Worm (Caenorhabditis elegans): ENCODE data around the gene cyn-7.

Gene cyn-7

DNA sequence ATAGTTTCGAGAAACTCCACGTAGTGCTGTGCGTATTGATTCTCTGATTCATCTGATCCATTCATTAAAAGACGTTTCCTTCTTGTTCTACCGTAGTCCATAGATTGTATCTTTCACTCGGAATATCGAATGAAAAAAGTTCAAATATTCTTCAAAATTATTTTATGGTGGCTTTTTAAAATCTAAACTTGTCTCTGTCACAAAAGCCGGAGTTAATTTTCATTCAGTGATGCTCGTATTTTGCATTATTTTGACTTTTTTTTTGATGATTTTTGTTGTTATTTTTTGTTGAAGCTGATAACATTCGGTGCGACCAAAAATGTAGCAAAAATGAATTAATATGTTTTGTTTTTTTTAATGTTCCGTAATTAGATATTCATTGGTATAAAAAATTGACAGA lies 48.5 kb upstream of the cyn-7 start, which contains the start of gene nhr-164:
TSS of gene nhr-164 (minus strand) at position 101 of the 400 bp plus-strand sequence.
- TF ChIP-seq unc-39 (tag; optimal IDR thresholded peaks at IDR 0.05), result no peak
- TF ChIP-seq lin-39 (tag; optimal IDR thresholded peaks at IDR 0.05), result no peak
- no peak for TF ChIP-seq pqm-1 (tag; optimal IDR thresholded peaks at IDR 0.05)
- no peak for TF ChIP-seq ztf-4 (tag; optimal IDR thresholded peaks at IDR 0.05)
- no peak for TF ChIP-seq nhr-76 (tag; optimal IDR thresholded peaks at IDR 0.05)
- TF ChIP-seq egl-27 (tag; optimal IDR thresholded peaks at IDR 0.05), result no peak
- TF ChIP-seq ceh-28 (tag; optimal IDR thresholded peaks at IDR 0.05), result no peak
- TF ChIP-seq lsy-12 (tag; optimal IDR thresholded peaks at IDR 0.05), result no peak
- TF ChIP-seq R02D3.7 (tag; optimal IDR thresholded peaks at IDR 0.05), result no peak
- no peak for TF ChIP-seq fkh-2 (tag; optimal IDR thresholded peaks at IDR 0.05)
- no peak for TF ChIP-seq ceh-82 (tag; optimal IDR thresholded peaks at IDR 0.05)
- no peak for TF ChIP-seq nhr-25 (tag; optimal IDR thresholded peaks at IDR 0.05)
- no peak for TF ChIP-seq nhr-12 (tag; optimal IDR thresholded peaks at IDR 0.05)
- no peak for TF ChIP-seq skn-1 (tag; optimal IDR thresholded peaks at IDR 0.05)
- TF ChIP-seq nhr-28 (tag; optimal IDR thresholded peaks at IDR 0.05), result no peak

DNA sequence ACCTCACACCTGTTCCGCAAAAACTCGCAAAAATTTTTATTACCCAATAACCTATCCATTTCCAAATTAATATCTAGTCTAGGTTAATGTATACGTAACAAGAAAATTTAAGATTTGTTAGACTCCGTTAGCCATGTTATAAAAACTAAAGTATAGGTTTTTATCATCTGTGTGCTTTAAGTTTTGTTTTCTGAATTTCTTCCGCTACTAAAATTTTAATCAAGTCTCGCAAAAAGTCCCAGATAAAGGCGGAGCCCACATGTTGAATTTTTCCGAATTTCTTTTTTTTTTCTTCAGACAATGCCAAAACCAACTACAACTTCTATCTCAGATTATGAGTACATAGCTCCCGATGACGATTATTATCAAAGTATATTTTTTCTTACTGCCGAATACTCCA lies 45.0 kb upstream of the cyn-7 start, which contains the start of gene srw-13:
TSS of gene srw-13 (plus strand) at position 301 of the 400 bp plus-strand sequence.
- TF ChIP-seq daf-12 (tag; optimal IDR thresholded peaks at IDR 0.05) (no peak), ceh-16 (tag; optimal IDR thresholded peaks at IDR 0.05) (no peak), nhr-12 (tag; optimal IDR thresholded peaks at IDR 0.05) (no peak), elt-2 (tag; optimal IDR thresholded peaks at IDR 0.05) (no peak), ama-1 (optimal IDR thresholded peaks at IDR 0.05) (no peak), nhr-11 (tag; optimal IDR thresholded peaks at IDR 0.05) (no peak), fkh-10 (GFP tag; optimal IDR thresholded peaks at IDR 0.05) (no peak), nhr-237 (tag; optimal IDR thresholded peaks at IDR 0.05) (no peak), skn-1 (tag; optimal IDR thresholded peaks at IDR 0.05) (no peak), jun-1 (tag; optimal IDR thresholded peaks at IDR 0.05) (no peak), pha-4 (tag; optimal IDR thresholded peaks at IDR 0.05) (no peak), fos-1 (tag; optimal IDR thresholded peaks at IDR 0.05) (no peak), nhr-28 (tag; optimal IDR thresholded peaks at IDR 0.05) (no peak)

DNA sequence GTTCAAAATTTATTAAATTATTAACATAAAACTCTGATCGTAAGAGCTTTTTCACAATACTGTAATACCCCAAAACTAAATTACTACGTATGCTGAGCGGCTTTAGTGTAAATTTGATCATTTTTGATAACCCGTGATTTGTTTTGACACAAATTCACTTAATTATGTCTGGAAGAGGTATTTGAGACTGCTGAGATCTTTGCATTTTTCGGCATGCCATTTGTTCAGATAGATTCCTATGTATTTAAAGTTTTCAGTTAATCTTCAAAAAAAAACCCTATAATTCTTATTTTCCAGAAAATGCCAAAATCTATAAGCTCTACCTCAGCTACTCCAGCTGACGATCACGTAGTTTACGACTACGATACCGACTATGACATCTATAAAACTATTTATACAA lies 43.1 kb upstream of the cyn-7 start, which contains the start of gene srw-15:
TSS of gene srw-15 (plus strand) at position 301 of the 400 bp plus-strand sequence.
- TF ChIP-seq fos-1 (tag; optimal IDR thresholded peaks at IDR 0.05) (no peak), nhr-23 (tag; optimal IDR thresholded peaks at IDR 0.05) (no peak), ceh-16 (tag; optimal IDR thresholded peaks at IDR 0.05) (no peak), nhr-67 (tag; optimal IDR thresholded peaks at IDR 0.05) (no peak), unc-39 (tag; optimal IDR thresholded peaks at IDR 0.05) (no peak), skn-1 (tag; optimal IDR thresholded peaks at IDR 0.05) (no peak), fkh-10 (GFP tag; optimal IDR thresholded peaks at IDR 0.05) (no peak), fkh-2 (tag; optimal IDR thresholded peaks at IDR 0.05) (no peak), ceh-9 (tag; optimal IDR thresholded peaks at IDR 0.05) (no peak), daf-12 (tag; optimal IDR thresholded peaks at IDR 0.05) (no peak), jun-1 (tag; optimal IDR thresholded peaks at IDR 0.05) (no peak), nhr-237 (tag; optimal IDR thresholded peaks at IDR 0.05) (no peak), elt-2 (tag; optimal IDR thresholded peaks at IDR 0.05) (no peak), mdl-1 (tag; optimal IDR thresholded peaks at IDR 0.05) (no peak), ztf-11 (tag; optimal IDR thresholded peaks at IDR 0.05) (no peak), nfya-1 (tag; optimal IDR thresholded peaks at IDR 0.05; ENCODE audit: insufficient read depth) (no peak), snpc-4 (tag; optimal IDR thresholded peaks at IDR 0.05) (no peak), pha-4 (tag; optimal IDR thresholded peaks at IDR 0.05) (no peak)

DNA sequence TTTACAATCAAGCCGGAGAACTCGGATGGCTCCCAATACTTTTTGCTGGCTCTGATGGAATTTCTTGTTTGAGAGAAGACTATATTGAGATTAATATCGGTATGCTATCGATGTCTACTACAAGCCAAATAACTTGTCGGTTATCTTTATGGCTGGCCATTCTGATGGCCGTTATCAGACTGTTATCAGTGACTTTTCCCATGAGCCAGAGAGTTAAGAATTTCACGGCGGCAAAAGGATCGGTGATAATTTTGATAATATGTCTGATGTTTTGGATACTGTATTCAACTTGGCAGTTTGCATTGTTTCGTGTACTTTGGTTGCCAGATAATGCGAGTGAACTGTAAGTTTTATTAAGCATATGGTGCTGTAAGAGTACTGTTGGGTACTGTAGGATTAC lies 39.0 kb upstream of the cyn-7 start:
- TF ChIP-seq ceh-82 (tag; optimal IDR thresholded peaks at IDR 0.05) (no peak), elt-2 (tag; optimal IDR thresholded peaks at IDR 0.05) (peak; percentile 56)

- no peak for TF ChIP-seq zag-1 (tag; optimal IDR thresholded peaks at IDR 0.05)
These were observed 38.5 kb upstream of the cyn-7 start, which contains the start of gene srw-14 for ce11 chrV:15225650-15226049. Gene srw-14 (plus strand): TSS chrV:15225950.

DNA sequence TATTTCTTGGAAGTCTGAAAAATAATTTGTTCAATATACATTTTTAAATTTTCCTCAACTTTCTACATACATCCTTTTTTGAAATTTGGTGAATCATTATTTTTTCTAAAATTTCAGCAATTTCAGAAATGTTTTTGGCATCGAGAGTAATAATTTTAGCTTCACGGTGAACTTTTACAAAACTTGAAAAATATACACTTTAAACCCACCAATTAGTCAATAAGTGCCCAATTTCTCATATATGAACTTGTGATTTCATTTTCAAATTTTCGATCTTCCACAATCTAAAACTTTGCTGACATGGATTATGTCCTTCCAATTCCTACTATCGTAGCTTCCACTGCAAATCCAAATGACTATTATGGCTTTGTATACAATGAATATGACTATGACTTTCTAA lies 36.5 kb upstream of the cyn-7 start, which contains the start of gene srw-24:
TSS of gene srw-24 (plus strand) at position 301 of the 400 bp plus-strand sequence.
- TF ChIP-seq aly-2 (tag; optimal IDR thresholded peaks at IDR 0.05), result no peak
- TF ChIP-seq fos-1 (tag; optimal IDR thresholded peaks at IDR 0.05), result no peak
- no peak for TF ChIP-seq nhr-76 (tag; optimal IDR thresholded peaks at IDR 0.05)
- TF ChIP-seq nhr-237 (tag; optimal IDR thresholded peaks at IDR 0.05), result no peak
- no peak for TF ChIP-seq snpc-4 (tag; optimal IDR thresholded peaks at IDR 0.05)
- no peak for TF ChIP-seq pqm-1 (tag; optimal IDR thresholded peaks at IDR 0.05)
- TF ChIP-seq elt-3 (tag; optimal IDR thresholded peaks at IDR 0.05), result no peak
- TF ChIP-seq ztf-4 (tag; optimal IDR thresholded peaks at IDR 0.05), result no peak
- TF ChIP-seq R02D3.7 (tag; optimal IDR thresholded peaks at IDR 0.05), result no peak
- TF ChIP-seq lin-15B (tag; optimal IDR thresholded peaks at IDR 0.05), result no peak
- no peak for TF ChIP-seq zag-1 (tag; optimal IDR thresholded peaks at IDR 0.05)
- no peak for TF ChIP-seq egl-27 (tag; optimal IDR thresholded peaks at IDR 0.05)
- no peak for TF ChIP-seq fkh-2 (tag; optimal IDR thresholded peaks at IDR 0.05)
- no peak for TF ChIP-seq sea-2 (GFP tag; optimal IDR thresholded peaks at IDR 0.05)
- no peak for TF ChIP-seq nhr-23 (tag; optimal IDR thresholded peaks at IDR 0.05)
- TF ChIP-seq daf-12 (tag; optimal IDR thresholded peaks at IDR 0.05), result no peak
- no peak for TF ChIP-seq mml-1 (tag; optimal IDR thresholded peaks at IDR 0.05)
